Fruit fly (Drosophila melanogaster) whole organism, prepupa: ENCODE measurements around the gene CG7110.
A peak's percentile ranks its signal among the peaks of the same experiment; 100 is the strongest.

Experiments
- CG10669 ChIP-seq: fragments of 200-800 bp; sonication (Bioruptor generic); optimal IDR thresholded peaks from 3 replicates; lab custom pipeline; 2018; ENCODE audit warnings: missing biosample characterization, mild to moderate bottlenecking, missing genetic modification characterization, moderate library complexity
- CG11294 ChIP-seq: fragments of 200-800 bp; sonication (Bioruptor generic); IDR thresholded peaks from 2 replicates; pipeline ENCODE4 v1.3.6; 2022; ENCODE audit warnings: missing biosample characterization, missing genetic modification characterization
- CG15336 ChIP-seq: fragments of 200-800 bp; sonication (Bioruptor generic); IDR thresholded peaks from 2 replicates; pipeline ENCODE4 v1.3.6; 2022; ENCODE audit warnings: missing biosample characterization, missing genetic modification characterization
- CG1621 ChIP-seq: fragments of 200-800 bp; sonication (Bioruptor generic); optimal IDR thresholded peaks from 3 replicates; lab custom pipeline; 2018; ENCODE audit warnings: missing biosample characterization, mild to moderate bottlenecking, missing genetic modification characterization
- CG16779 ChIP-seq: fragments of 200-800 bp; sonication (Bioruptor generic); optimal IDR thresholded peaks from 3 replicates; lab custom pipeline; 2017; ENCODE audit warnings: missing biosample characterization, mild to moderate bottlenecking, missing genetic modification characterization
- CG3032 ChIP-seq: fragments of 200-800 bp; optimal IDR thresholded peaks from 2 replicates; lab custom pipeline; 2019; ENCODE audit warnings: missing biosample characterization, mild to moderate bottlenecking, missing genetic modification characterization, moderate library complexity
- CG32006 ChIP-seq: fragments of 200-800 bp; sonication (Bioruptor generic); optimal IDR thresholded peaks from 3 replicates; lab custom pipeline; 2017; ENCODE audit warnings: missing biosample characterization, mild to moderate bottlenecking, missing genetic modification characterization
- CG34406 ChIP-seq: fragments of 200-800 bp; sonication (Bioruptor generic); optimal IDR thresholded peaks from 3 replicates; lab custom pipeline; 2016; ENCODE audit warnings: missing biosample characterization, missing genetic modification characterization
- CG3919 ChIP-seq: fragments of 200-800 bp; sonication (Bioruptor generic); optimal IDR thresholded peaks from 3 replicates; lab custom pipeline; 2016; ENCODE audit warnings: missing biosample characterization, missing genetic modification characterization
- CG6163 ChIP-seq: fragments of 200-800 bp; sonication (Bioruptor generic); IDR thresholded peaks from 3 replicates; pipeline ENCODE4 v1.3.6; 2022; ENCODE audit warnings: missing biosample characterization, missing genetic modification characterization
- CG6276 ChIP-seq: fragments of 200-800 bp; sonication (Bioruptor generic); optimal IDR thresholded peaks from 2 replicates; lab custom pipeline; 2017; ENCODE audit warnings: missing biosample characterization, mild to moderate bottlenecking, missing genetic modification characterization
- CG6792 ChIP-seq: fragments of 200-800 bp; sonication (Bioruptor generic); optimal IDR thresholded peaks from 3 replicates; lab custom pipeline; 2016; ENCODE audit warnings: missing biosample characterization, missing genetic modification characterization
- CG6854 ChIP-seq: fragments of 200-800 bp; sonication (Bioruptor generic); optimal IDR thresholded peaks from 2 replicates; lab custom pipeline; 2017; ENCODE audit warnings: missing biosample characterization, mild to moderate bottlenecking, missing genetic modification characterization
- CG7368 ChIP-seq: fragments of 200-800 bp; sonication (Bioruptor generic); optimal IDR thresholded peaks from 3 replicates; lab custom pipeline; 2016; ENCODE audit warnings: missing biosample characterization, missing genetic modification characterization
- CG8119 ChIP-seq: fragments of 200-800 bp; sonication (Bioruptor generic); IDR thresholded peaks from 3 replicates; pipeline ENCODE4 v1.3.6; 2022; ENCODE audit warnings: missing biosample characterization, missing genetic modification characterization
- CG8632 ChIP-seq: fragments of 200-800 bp; sonication (Bioruptor generic); optimal IDR thresholded peaks from 3 replicates; lab custom pipeline; 2016; ENCODE audit warnings: missing biosample characterization, missing genetic modification characterization
- CG9139 ChIP-seq: fragments of 200-800 bp; sonication (Bioruptor generic); optimal IDR thresholded peaks from 3 replicates; lab custom pipeline; 2017; ENCODE audit warnings: missing biosample characterization, mild to moderate bottlenecking, missing genetic modification characterization
- Eip75B ChIP-seq: fragments of 200-800 bp; sonication (Bioruptor generic); optimal IDR thresholded peaks from 3 replicates; lab custom pipeline; 2016; ENCODE audit warnings: missing biosample characterization, missing genetic modification characterization
- Eip78C ChIP-seq: fragments of 200-800 bp; sonication (Bioruptor generic); peaks from one replicate; lab custom pipeline; 2016; ENCODE audit warnings: missing biosample characterization, missing genetic modification characterization
- Eip93F ChIP-seq: fragments of 200-800 bp; sonication (Bioruptor generic); optimal IDR thresholded peaks from 2 replicates; lab custom pipeline; 2016; ENCODE audit warnings: missing biosample characterization, mild to moderate bottlenecking, missing genetic modification characterization
- Ets21C ChIP-seq: fragments of 200-800 bp; sonication (Bioruptor generic); optimal IDR thresholded peaks from 3 replicates; lab custom pipeline; 2016; ENCODE audit warnings: missing biosample characterization, missing genetic modification characterization
- Ets96B ChIP-seq: fragments of 200-800 bp; optimal IDR thresholded peaks from 2 replicates; lab custom pipeline; 2019; ENCODE audit warnings: missing biosample characterization, mild to moderate bottlenecking, missing genetic modification characterization, moderate library complexity
- Gug ChIP-seq: fragments of 200-800 bp; sonication (Bioruptor generic); IDR thresholded peaks from 2 replicates; pipeline ENCODE4 v1.3.6; 2022; ENCODE audit warnings: missing biosample characterization, missing genetic modification characterization
- Hr38 ChIP-seq: sonication (Bioruptor generic); optimal IDR thresholded peaks from 2 replicates; lab custom pipeline; 2016; ENCODE audit warnings: missing biosample characterization, missing genetic modification characterization
- Hr39 ChIP-seq: fragments of 200-800 bp; sonication (Bioruptor generic); optimal IDR thresholded peaks from 2 replicates; lab custom pipeline; 2016; ENCODE audit warnings: missing biosample characterization, missing genetic modification characterization
- Hr4 ChIP-seq: fragments of 200-800 bp; sonication (Bioruptor generic); optimal IDR thresholded peaks from 3 replicates; lab custom pipeline; 2016; ENCODE audit warnings: missing biosample characterization, missing genetic modification characterization
- Lpt ChIP-seq: fragments of 200-800 bp; sonication (Bioruptor generic); optimal IDR thresholded peaks from 3 replicates; lab custom pipeline; 2016; ENCODE audit warnings: missing biosample characterization, missing genetic modification characterization
- Met ChIP-seq: fragments of 200-800 bp; sonication (Bioruptor generic); optimal IDR thresholded peaks from 3 replicates; lab custom pipeline; 2016; ENCODE audit warnings: missing biosample characterization, missing genetic modification characterization
- OdsH ChIP-seq: fragments of 200-800 bp; sonication (Bioruptor generic); optimal IDR thresholded peaks from 3 replicates; lab custom pipeline; 2016; ENCODE audit warnings: missing biosample characterization, missing genetic modification characterization
- Sox102F ChIP-seq: fragments of 200-800 bp; sonication (Bioruptor generic); optimal IDR thresholded peaks from 2 replicates; lab custom pipeline; 2016; ENCODE audit warnings: missing biosample characterization, mild to moderate bottlenecking, missing genetic modification characterization
- Sox15 ChIP-seq: fragments of 200-800 bp; sonication (Bioruptor generic); optimal IDR thresholded peaks from 3 replicates; lab custom pipeline; 2016; ENCODE audit warnings: missing biosample characterization, missing genetic modification characterization
- cyc ChIP-seq: fragments of 200-800 bp; sonication (Bioruptor generic); optimal IDR thresholded peaks from 3 replicates; lab custom pipeline; 2016; ENCODE audit warnings: missing biosample characterization, missing genetic modification characterization
- dac ChIP-seq: fragments of 200-800 bp; sonication (Bioruptor generic); optimal IDR thresholded peaks from 2 replicates; lab custom pipeline; 2017; ENCODE audit warnings: missing biosample characterization, mild to moderate bottlenecking, missing genetic modification characterization
- dsx ChIP-seq: fragments of 200-800 bp; optimal IDR thresholded peaks from 3 replicates; lab custom pipeline; 2019; ENCODE audit warnings: missing biosample characterization, mild to moderate bottlenecking, missing genetic modification characterization, moderate library complexity; ENCODE audit not compliant: poor library complexity, severe bottlenecking
- esn ChIP-seq: fragments of 200-800 bp; sonication (Bioruptor generic); optimal IDR thresholded peaks from 2 replicates; lab custom pipeline; 2016; ENCODE audit warnings: missing biosample characterization, mild to moderate bottlenecking, missing genetic modification characterization, moderate library complexity
- fd59A ChIP-seq: fragments of 200-800 bp; sonication (Bioruptor generic); optimal IDR thresholded peaks from 2 replicates; lab custom pipeline; 2017; ENCODE audit warnings: missing biosample characterization, mild to moderate bottlenecking, missing genetic modification characterization, missing genetic modification reagents
- fd85E ChIP-seq: fragments of 200-800 bp; sonication (Bioruptor generic); optimal IDR thresholded peaks from 3 replicates; lab custom pipeline; 2016; ENCODE audit warnings: missing biosample characterization, missing genetic modification characterization
- fkh ChIP-seq: fragments of 200-800 bp; sonication (Bioruptor generic); optimal IDR thresholded peaks from 3 replicates; lab custom pipeline; 2017; ENCODE audit warnings: missing biosample characterization, mild to moderate bottlenecking, missing genetic modification characterization, moderate library complexity
- lz ChIP-seq: fragments of 200-800 bp; sonication (Bioruptor generic); optimal IDR thresholded peaks from 3 replicates; lab custom pipeline; 2016; ENCODE audit warnings: missing biosample characterization, missing genetic modification characterization
- net ChIP-seq: fragments of 200-800 bp; sonication (Bioruptor generic); optimal IDR thresholded peaks from 3 replicates; lab custom pipeline; 2016; ENCODE audit warnings: missing biosample characterization, missing genetic modification characterization
- pdm3 ChIP-seq: fragments of 200-800 bp; sonication (Bioruptor generic); optimal IDR thresholded peaks from 3 replicates; lab custom pipeline; 2016; ENCODE audit warnings: missing biosample characterization, missing genetic modification characterization
- salr ChIP-seq, 2 experiments: fragments of 200-800 bp; sonication (Bioruptor generic); optimal IDR thresholded peaks; 3 replicates each; lab custom pipeline; 2016 to 2018; ENCODE audit warnings: missing biosample characterization in 2 of 2, missing genetic modification characterization in 2 of 2, mild to moderate bottlenecking in 1 of 2
- spab ChIP-seq: fragments of 200-800 bp; sonication (Bioruptor generic); optimal IDR thresholded peaks from 2 replicates; lab custom pipeline; 2017; ENCODE audit warnings: missing biosample characterization, mild to moderate bottlenecking, missing genetic modification characterization, missing genetic modification reagents
- ss ChIP-seq, 2 experiments: fragments of 200-800 bp; sonication (Bioruptor generic); optimal IDR thresholded peaks; 2 replicates in 1 of 2; 3 replicates in 1 of 2; lab custom pipeline; 2017 to 2018; ENCODE audit warnings: mild to moderate bottlenecking in 2 of 2, missing biosample characterization in 2 of 2, missing genetic modification characterization in 2 of 2, moderate library complexity in 1 of 2
- topi ChIP-seq: fragments of 200-800 bp; sonication (Bioruptor generic); optimal IDR thresholded peaks from 3 replicates; lab custom pipeline; 2016; ENCODE audit warnings: missing biosample characterization, missing genetic modification characterization

Gene CG7110

dm6 chr2L:13398614-13399161 is at the start of gene CG7110, which contains the start of gene CG10859:
TSS of gene CG7110 (plus strand) at chr2L:13398991.
TSS of gene CG10859 (minus strand) at chr2L:13398664.
- TF ChIP-seq CG16779 (tag; lab: Kevin White, UChicago) (no peak), Hr38 (GFP tag; lab: Kevin White, UChicago) (no peak), CG6854 (GFP tag; lab: Kevin White, UChicago) (no peak), cyc (GFP tag; lab: Kevin White, UChicago) (peak; percentile 2), CG6792 (GFP tag; lab: Kevin White, UChicago) (no peak), OdsH (GFP tag; lab: Kevin White, UChicago) (peak; percentile 19), CG7368 (GFP tag; lab: Kevin White, UChicago) (no peak), ss (GFP tag; optimal IDR thresholded peaks at IDR 0.05; lab: Kevin White, UChicago) (peak in 1 of 2 experiments; percentile 40), spab (no peak), CG32006 (no peak), Sox102F (peak; percentile 12), Ets21C (GFP tag; lab: Kevin White, UChicago) (no peak), lz (peak; percentile 25), fd59A (GFP tag; lab: Kevin White, UChicago) (no peak), fd85E (GFP tag; lab: Kevin White, UChicago) (no peak), CG6276 (GFP tag; lab: Kevin White, UChicago) (no peak), fkh (GFP tag; lab: Kevin White, UChicago) (no peak), CG3919 (GFP tag; lab: Kevin White, UChicago) (peak; percentile 26), CG6163 (GFP tag; lab: Robert Waterston, UW) (no peak), Eip93F (GFP tag; lab: Kevin White, UChicago) (no peak), Gug (GFP tag; lab: Robert Waterston, UW) (no peak), Sox15 (GFP tag; lab: Kevin White, UChicago) (no peak), Hr4 (GFP tag; lab: Kevin White, UChicago) (no peak), Eip78C (peak; percentile 83), CG8632 (GFP tag; lab: Kevin White, UChicago) (peak; percentile 3), Ets96B (tag; lab: Kevin White, UChicago) (no peak), CG34406 (GFP tag; lab: Kevin White, UChicago) (peak; percentile 25), net (no peak), CG1621 (tag; lab: Kevin White, UChicago) (no peak), esn (GFP tag; lab: Kevin White, UChicago) (peak; percentile 27), CG11294 (no peak), CG8119 (no peak), CG3032 (peak; percentile 12), Lpt (no peak), Met (GFP tag; lab: Kevin White, UChicago) (peak; percentile 33), pdm3 (GFP tag; lab: Kevin White, UChicago) (no peak), topi (GFP tag; lab: Kevin White, UChicago) (peak; percentile 27), CG15336 (GFP tag; lab: Robert Waterston, UW) (no peak), dac (GFP tag; lab: Kevin White, UChicago) (no peak), salr (GFP tag; optimal IDR thresholded peaks at IDR 0.05; lab: Kevin White, UChicago) (no peak), CG9139 (GFP tag; lab: Kevin White, UChicago) (no peak), CG10669 (GFP tag; lab: Kevin White, UChicago) (peak; percentile 10), Hr39 (GFP tag; lab: Kevin White, UChicago) (no peak), dsx (no peak), Eip75B (GFP tag; lab: Kevin White, UChicago) (no peak)
